Fruit fly (Drosophila melanogaster) whole organism, embryonic: Measurements from ENCODE around the gene PIP82.

Source experiments
- BEAF-32 ChIP-seq: fragments of 200-800 bp; sonication (Bioruptor generic); optimal IDR thresholded peaks from 3 replicates; lab custom pipeline; 2017; ENCODE audit warnings: missing biosample characterization, missing genetic modification characterization, mild to moderate bottlenecking, moderate library complexity, missing genetic modification reagents
- CG10274 ChIP-seq: fragments of 200-800 bp; sonication (Bioruptor generic); optimal IDR thresholded peaks from 3 replicates; lab custom pipeline; 2017; ENCODE audit warnings: missing biosample characterization, mild to moderate bottlenecking, missing genetic modification characterization
- CG10543 ChIP-seq: fragments of 200-800 bp; sonication (Bioruptor generic); optimal IDR thresholded peaks from 3 replicates; lab custom pipeline; 2017; ENCODE audit warnings: missing biosample characterization, mild to moderate bottlenecking, missing genetic modification characterization, moderate library complexity
- CG11696 ChIP-seq: fragments of 200-800 bp; sonication (Bioruptor generic); IDR thresholded peaks from 2 replicates; pipeline ENCODE4 v1.3.6; 2022; ENCODE audit warnings: missing biosample characterization, missing genetic modification characterization
- CG13296 ChIP-seq: fragments of 200-800 bp; sonication (Bioruptor generic); optimal IDR thresholded peaks from 3 replicates; lab custom pipeline; 2018; ENCODE audit warnings: missing biosample characterization, mild to moderate bottlenecking, missing genetic modification characterization
- CG13624 ChIP-seq: fragments of 200-800 bp; sonication (Bioruptor generic); optimal IDR thresholded peaks from 2 replicates; lab custom pipeline; 2016; ENCODE audit warnings: missing biosample characterization, missing genetic modification characterization
- CG14441 ChIP-seq: fragments of 200-800 bp; sonication (Bioruptor generic); IDR thresholded peaks from 2 replicates; pipeline ENCODE4 v1.3.6; 2022; ENCODE audit warnings: missing biosample characterization, missing genetic modification characterization
- CG1603 ChIP-seq: fragments of 200-800 bp; sonication (Bioruptor generic); optimal IDR thresholded peaks from 2 replicates; lab custom pipeline; 2019; ENCODE audit warnings: missing biosample characterization, mild to moderate bottlenecking, missing genetic modification characterization, moderate library complexity
- CG17328 ChIP-seq: fragments of 200-800 bp; sonication (Bioruptor generic); IDR thresholded peaks from 2 replicates; pipeline ENCODE4 v1.3.6; 2022; ENCODE audit warnings: missing biosample characterization, missing genetic modification characterization
- CG17385 ChIP-seq: fragments of 200-800 bp; sonication (Bioruptor generic); optimal IDR thresholded peaks from 3 replicates; lab custom pipeline; 2018; ENCODE audit warnings: missing biosample characterization, mild to moderate bottlenecking, missing genetic modification characterization
- CG32532 ChIP-seq: fragments of 200-800 bp; sonication (Bioruptor generic); IDR thresholded peaks from 2 replicates; pipeline ENCODE4 v1.3.6; 2022; ENCODE audit warnings: missing biosample characterization, missing genetic modification characterization
- CG33213 ChIP-seq: fragments of 200-800 bp; sonication (Bioruptor generic); optimal IDR thresholded peaks from 3 replicates; lab custom pipeline; 2016; ENCODE audit warnings: missing biosample characterization, missing genetic modification characterization
- CG3995 ChIP-seq: fragments of 200-800 bp; sonication (Bioruptor generic); optimal IDR thresholded peaks from 3 replicates; lab custom pipeline; 2016; ENCODE audit warnings: missing biosample characterization, missing genetic modification characterization
- CG5180 ChIP-seq: fragments of 200-800 bp; sonication (Bioruptor generic); optimal IDR thresholded peaks from 3 replicates; lab custom pipeline; 2017; ENCODE audit warnings: missing biosample characterization, missing genetic modification characterization, mild to moderate bottlenecking, moderate library complexity, missing genetic modification reagents
- CG5245 ChIP-seq: fragments of 200-800 bp; sonication (Bioruptor generic); optimal IDR thresholded peaks from 3 replicates; lab custom pipeline; 2016; ENCODE audit warnings: missing biosample characterization, missing genetic modification characterization
- CG7987 ChIP-seq: fragments of 200-800 bp; sonication (Bioruptor generic); optimal IDR thresholded peaks from 2 replicates; lab custom pipeline; 2018; ENCODE audit warnings: missing biosample characterization, mild to moderate bottlenecking, missing genetic modification characterization, moderate library complexity
- CG8290 ChIP-seq, 3 experiments: fragments of 200-800 bp; sonication (Bioruptor generic); optimal IDR thresholded peaks; 2 replicates each; lab custom pipeline; 2016 to 2019; ENCODE audit warnings: missing biosample characterization in 3 of 3, missing genetic modification characterization in 3 of 3, mild to moderate bottlenecking in 2 of 3, moderate library complexity in 1 of 3
- CG9727 ChIP-seq: fragments of 200-800 bp; sonication (Bioruptor generic); optimal IDR thresholded peaks from 3 replicates; lab custom pipeline; 2017; ENCODE audit warnings: missing biosample characterization, mild to moderate bottlenecking, missing genetic modification characterization
- CoRest ChIP-seq: fragments of 200-800 bp; sonication (Bioruptor generic); optimal IDR thresholded peaks from 3 replicates; lab custom pipeline; 2018; ENCODE audit warnings: missing biosample characterization, mild to moderate bottlenecking, missing genetic modification characterization, moderate library complexity
- Deaf1 ChIP-seq: fragments of 200-800 bp; optimal IDR thresholded peaks from 3 replicates; lab custom pipeline; 2019; ENCODE audit warnings: missing biosample characterization, mild to moderate bottlenecking, missing genetic modification characterization, moderate library complexity
- E2f2 ChIP-seq: fragments of 200-800 bp; sonication (Bioruptor generic); IDR thresholded peaks from 2 replicates; pipeline ENCODE4 v1.3.6; 2022; ENCODE audit warnings: missing biosample characterization, missing genetic modification characterization
- Ets97D ChIP-seq: fragments of 200-800 bp; sonication (Bioruptor generic); optimal IDR thresholded peaks from 3 replicates; lab custom pipeline; 2016; ENCODE audit warnings: missing biosample characterization, missing genetic modification characterization
- Gsc ChIP-seq: fragments of 200-800 bp; sonication (Bioruptor generic); IDR thresholded peaks from 2 replicates; pipeline ENCODE4 v1.3.6; 2022; ENCODE audit warnings: missing biosample characterization, missing genetic modification characterization
- Gug ChIP-seq: fragments of 200-800 bp; sonication (Bioruptor generic); IDR thresholded peaks from 4 replicates; pipeline ENCODE4 v1.3.6; 2022; ENCODE audit warnings: missing biosample characterization, missing genetic modification characterization
- H15 ChIP-seq: fragments of 200-800 bp; sonication (Bioruptor generic); IDR thresholded peaks from 3 replicates; pipeline ENCODE4 v1.3.6; 2022; ENCODE audit warnings: missing biosample characterization, missing genetic modification characterization
- Meics ChIP-seq: fragments of 200-800 bp; sonication (Bioruptor generic); optimal IDR thresholded peaks from 2 replicates; lab custom pipeline; 2017; ENCODE audit warnings: missing biosample characterization, mild to moderate bottlenecking, missing genetic modification characterization
- NFAT ChIP-seq: fragments of 200-800 bp; sonication (Bioruptor generic); IDR thresholded peaks from 2 replicates; pipeline ENCODE4 v1.3.6; 2022; ENCODE audit warnings: missing biosample characterization, missing genetic modification characterization
- Nf-YC ChIP-seq: fragments of 200-800 bp; optimal IDR thresholded peaks from 3 replicates; lab custom pipeline; 2019; ENCODE audit warnings: missing biosample characterization, mild to moderate bottlenecking, missing genetic modification characterization, moderate library complexity
- Rfx ChIP-seq: fragments of 200-800 bp; sonication (Bioruptor generic); IDR thresholded peaks from 2 replicates; pipeline ENCODE4 v1.3.6; 2022; ENCODE audit warnings: missing biosample characterization, missing genetic modification characterization
- Scr ChIP-seq: fragments of 200-800 bp; sonication (Bioruptor generic); IDR thresholded peaks from 2 replicates; pipeline ENCODE4 v1.3.6; 2022; ENCODE audit warnings: missing biosample characterization, missing genetic modification characterization; ENCODE audit not compliant: partially characterized antibody
- chif ChIP-seq, 2 experiments: fragments of 200-800 bp; sonication (Bioruptor generic); optimal IDR thresholded peaks; 3 replicates each; lab custom pipeline; 2016; ENCODE audit warnings: missing biosample characterization in 2 of 2, missing genetic modification characterization in 2 of 2
- esg ChIP-seq: fragments of 200-800 bp; sonication (Bioruptor generic); conservative IDR thresholded peaks from 2 replicates; pipeline ENCODE4 v1.3.6; 2022; ENCODE audit warnings: missing biosample characterization, missing genetic modification characterization
- fd64A ChIP-seq: fragments of 200-800 bp; sonication (Bioruptor generic); optimal IDR thresholded peaks from 3 replicates; lab custom pipeline; 2018; ENCODE audit warnings: missing biosample characterization, mild to moderate bottlenecking, missing genetic modification characterization
- fd96Cb ChIP-seq: fragments of 200-800 bp; sonication (Bioruptor generic); optimal IDR thresholded peaks from 2 replicates; lab custom pipeline; 2018; ENCODE audit warnings: missing biosample characterization, mild to moderate bottlenecking, missing genetic modification characterization, moderate library complexity
- grau ChIP-seq: fragments of 200-800 bp; optimal IDR thresholded peaks from 3 replicates; lab custom pipeline; 2019; ENCODE audit warnings: missing biosample characterization, mild to moderate bottlenecking, missing genetic modification characterization, moderate library complexity
- ind ChIP-seq: fragments of 200-800 bp; sonication (Bioruptor generic); optimal IDR thresholded peaks from 3 replicates; lab custom pipeline; 2016; ENCODE audit warnings: missing biosample characterization, missing genetic modification characterization
- inv ChIP-seq: fragments of 200-800 bp; sonication (Bioruptor generic); IDR thresholded peaks from 2 replicates; pipeline ENCODE4 v1.3.6; 2022; ENCODE audit warnings: missing biosample characterization, missing genetic modification characterization; ENCODE audit not compliant: partially characterized antibody
- lilli ChIP-seq: fragments of 200-800 bp; sonication (Bioruptor generic); optimal IDR thresholded peaks from 3 replicates; lab custom pipeline; 2016; ENCODE audit warnings: missing biosample characterization, missing genetic modification characterization
- mirr ChIP-seq: fragments of 200-800 bp; sonication (Bioruptor generic); optimal IDR thresholded peaks from 3 replicates; lab custom pipeline; 2018; ENCODE audit warnings: missing biosample characterization, mild to moderate bottlenecking, missing genetic modification characterization
- mld ChIP-seq: fragments of 200-800 bp; sonication (Bioruptor generic); IDR thresholded peaks from 3 replicates; pipeline ENCODE4 v1.3.6; 2022; ENCODE audit warnings: missing biosample characterization, missing genetic modification characterization; ENCODE audit not compliant: partially characterized antibody
- phol ChIP-seq: fragments of 200-800 bp; sonication (Bioruptor generic); optimal IDR thresholded peaks from 3 replicates; lab custom pipeline; 2018; ENCODE audit warnings: missing biosample characterization, mild to moderate bottlenecking, missing genetic modification characterization, moderate library complexity
- pum ChIP-seq: fragments of 200-800 bp; sonication (Bioruptor generic); optimal IDR thresholded peaks from 2 replicates; lab custom pipeline; 2016; ENCODE audit warnings: missing biosample characterization, missing genetic modification characterization
- rib ChIP-seq: fragments of 200-800 bp; sonication (Bioruptor generic); IDR thresholded peaks from 2 replicates; pipeline ENCODE4 v1.3.6; 2022; ENCODE audit warnings: missing biosample characterization, missing genetic modification characterization
- salm ChIP-seq: fragments of 200-800 bp; sonication (Bioruptor generic); optimal IDR thresholded peaks from 2 replicates; lab custom pipeline; 2018; ENCODE audit warnings: missing biosample characterization, mild to moderate bottlenecking, missing genetic modification characterization
- sim ChIP-seq: fragments of 200-800 bp; sonication (Bioruptor generic); IDR thresholded peaks from 2 replicates; pipeline ENCODE4 v1.3.6; 2022; ENCODE audit warnings: missing biosample characterization, missing genetic modification characterization
- sisA ChIP-seq: fragments of 200-800 bp; sonication (Bioruptor generic); IDR thresholded peaks from 2 replicates; pipeline ENCODE4 v1.3.6; 2022; ENCODE audit warnings: missing biosample characterization, missing genetic modification characterization
- slou ChIP-seq: fragments of 200-800 bp; sonication (Bioruptor generic); optimal IDR thresholded peaks from 3 replicates; lab custom pipeline; 2016; ENCODE audit warnings: missing biosample characterization, missing genetic modification characterization
- ttk ChIP-seq: fragments of 200-800 bp; sonication (Bioruptor generic); IDR thresholded peaks from 2 replicates; pipeline ENCODE4 v2.1.2; 2022; ENCODE audit warnings: missing biosample characterization, missing genetic modification characterization

PIP82 gene

dm6 chrX:8517121-8518024, 12.1 kb downstream of the PIP82 start, which contains the start of gene Nrg (continued):
- TF ChIP-seq BEAF-32 (GFP tag; lab: Kevin White, UChicago) (peak; percentile 98), grau (tag; lab: Kevin White, UChicago) (peak; percentile 47), pum (no peak), Nf-YC (tag; lab: Kevin White, UChicago) (peak; percentile 62), fd96Cb (tag; lab: Kevin White, UChicago) (no peak), phol (tag; lab: Kevin White, UChicago) (peak; percentile 41), CG13296 (GFP tag; lab: Kevin White, UChicago) (peak; percentile 43), rib (GFP tag; lab: Robert Waterston, UW) (no peak), lilli (peak; percentile 38), esg (GFP tag; lab: Robert Waterston, UW) (no peak), CG3995 (peak; percentile 78), sisA (GFP tag; lab: Robert Waterston, UW) (no peak), fd64A (GFP tag; lab: Kevin White, UChicago) (no peak), H15 (GFP tag; lab: Robert Waterston, UW) (no peak), NFAT (GFP tag; lab: Robert Waterston, UW) (peak; percentile 58; the same call in 1 of the 2 replicates), ttk (GFP tag; lab: Robert Waterston, UW) (no peak), CG10274 (GFP tag; lab: Kevin White, UChicago) (no peak), CG10543 (GFP tag; lab: Kevin White, UChicago) (peak; percentile 65), Deaf1 (peak; percentile 69), CG7987 (GFP tag; lab: Kevin White, UChicago) (peak; percentile 57), chif (GFP tag; optimal IDR thresholded peaks at IDR 0.05; lab: Kevin White, UChicago) (no peak), CG13624 (GFP tag; lab: Kevin White, UChicago) (peak; percentile 72), Ets97D (GFP tag; lab: Kevin White, UChicago) (peak; percentile 93), CG9727 (GFP tag; lab: Kevin White, UChicago) (no peak), Rfx (GFP tag; lab: Robert Waterston, UW) (peak; percentile 50; the same call in 1 of the 2 replicates), sim (GFP tag; lab: Robert Waterston, UW) (0 out of 2 replicates have a peak, but pooled peaks have one; percentile 22), mld (GFP tag; lab: Robert Waterston, UW) (peak; percentile 98), mirr (peak; percentile 60), E2f2 (peak; percentile 99), CG5180 (GFP tag; lab: Kevin White, UChicago) (no peak), ind (GFP tag; lab: Kevin White, UChicago) (no peak), slou (GFP tag; lab: Kevin White, UChicago) (no peak), CG17385 (GFP tag; lab: Kevin White, UChicago) (peak; percentile 13), Scr (GFP tag; lab: Robert Waterston, UW) (peak; percentile 98), inv (GFP tag; lab: Robert Waterston, UW) (peak; percentile 98), CG11696 (GFP tag; lab: Robert Waterston, UW) (no peak), CG5245 (no peak), Gsc (GFP tag; lab: Robert Waterston, UW) (no peak), Gug (peak; percentile 18; the same call in 1 of the 4 replicates), CG8290 (GFP tag; optimal IDR thresholded peaks at IDR 0.05; lab: Kevin White, UChicago) (peak; percentile 3), CG8290 (tag; optimal IDR thresholded peaks at IDR 0.05; lab: Kevin White, UChicago) (peak in 1 of 2 experiments; percentile 83), CoRest (tag; lab: Kevin White, UChicago) (peak; percentile 34), CG32532 (GFP tag; lab: Robert Waterston, UW) (peak; percentile 52; the same call in 1 of the 2 replicates), CG33213 (GFP tag; lab: Kevin White, UChicago) (peak; percentile 39), CG17328 (0 out of 2 replicates have a peak, but pooled peaks have one; percentile 28), CG14441 (no peak), Meics (no peak), salm (tag; lab: Kevin White, UChicago) (no peak), CG1603 (tag; lab: Kevin White, UChicago) (peak; percentile 87)
